Worm (Caenorhabditis elegans) whole organism, L1 larva: ENCODE results near the gene mdh-1.

Source experiments
- aly-2 ChIP-seq: fragments of 150-350 bp; optimal IDR thresholded peaks from 2 replicates; lab custom pipeline; 2014; ENCODE audit warnings: missing biosample characterization, missing genetic modification characterization
- fkh-8 ChIP-seq: sonication (generic microtip); optimal IDR thresholded peaks from 2 replicates; lab custom pipeline; 2016; ENCODE audit warnings: mild to moderate bottlenecking, missing genetic modification characterization, missing compliant biosample characterization
- nhr-11 ChIP-seq: fragments of 150-350 bp; optimal IDR thresholded peaks from 2 replicates; lab custom pipeline; 2014; ENCODE audit warnings: missing biosample characterization, missing genetic modification characterization
- nhr-85 ChIP-seq: sonication (generic microtip); peaks from one replicate; lab custom pipeline; 2016; ENCODE audit warnings: missing genetic modification characterization, inconsistent platforms, missing compliant biosample characterization
- pag-3 ChIP-seq: sonication (generic microtip); optimal IDR thresholded peaks from 2 replicates; lab custom pipeline; 2017; ENCODE audit warnings: missing genetic modification characterization, mild to moderate bottlenecking, missing compliant biosample characterization, antibody characterized with exemption, borderline replicate concordance; ENCODE audit not compliant: insufficient read depth
- pax-3 ChIP-seq: fragments of 200-800 bp; sonication (Bioruptor generic); optimal IDR thresholded peaks from 2 replicates; lab custom pipeline; 2018; ENCODE audit warnings: mild to moderate bottlenecking, missing genetic modification characterization, moderate library complexity, missing compliant biosample characterization
- unc-62 ChIP-seq: fragments of 150-350 bp; optimal IDR thresholded peaks from 2 replicates; lab custom pipeline; 2014; ENCODE audit warnings: missing biosample characterization, missing genetic modification reagents, missing genetic modification characterization

DNA sequence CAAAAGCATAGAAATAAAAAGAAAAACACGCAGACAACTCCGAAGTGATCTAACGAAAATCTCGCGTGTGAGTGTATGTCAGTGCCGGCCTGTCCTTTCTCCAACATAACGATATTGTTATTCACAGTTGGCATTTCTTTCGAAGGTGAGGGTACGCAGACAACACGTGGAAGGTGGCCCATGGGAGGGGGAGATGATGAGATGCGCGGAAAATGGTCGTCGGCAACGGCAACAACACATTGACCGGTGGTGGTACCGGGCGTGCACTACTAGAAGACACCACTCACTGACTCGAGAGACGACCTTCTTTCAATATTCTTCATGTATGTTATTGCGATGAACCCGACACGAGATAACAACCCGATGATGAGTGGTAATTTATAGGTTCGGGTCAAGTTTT is 28.7 kb upstream of the mdh-1 start:
- TF ChIP-seq aly-2 (no peak), pax-3 (tag; lab: Kevin White, UChicago) (no peak), fkh-8 (tag; lab: Kevin White, UChicago) (no peak), nhr-11 (no peak), unc-62 (GFP tag; lab: Kevin White, UChicago) (no peak), nhr-85 (tag; lab: Kevin White, UChicago) (no peak), pag-3 (no peak)
